Fruit fly (Drosophila melanogaster) whole organism, pupa: ENCODE measurements around the gene tst.
A peak's percentile ranks its signal among the peaks of the same experiment; 100 is the strongest.

ENCODE experiments used
- CG10348 ChIP-seq: fragments of 200-800 bp; sonication (Bioruptor generic); IDR thresholded peaks from 2 replicates; pipeline ENCODE4 v1.3.6; 2022; ENCODE audit warnings: missing biosample characterization, missing genetic modification characterization
- CG12605 ChIP-seq: fragments of 200-800 bp; sonication (Bioruptor generic); IDR thresholded peaks from 2 replicates; pipeline ENCODE4 v1.3.6; 2022; ENCODE audit warnings: missing biosample characterization, missing genetic modification characterization
- CG13204 ChIP-seq: fragments of 200-800 bp; sonication (Bioruptor generic); optimal IDR thresholded peaks from 2 replicates; lab custom pipeline; 2018; ENCODE audit warnings: missing biosample characterization, mild to moderate bottlenecking, missing genetic modification characterization, moderate library complexity
- CG14655 ChIP-seq: fragments of 200-800 bp; sonication (Bioruptor generic); optimal IDR thresholded peaks from 3 replicates; lab custom pipeline; 2017; ENCODE audit warnings: mild to moderate bottlenecking, missing biosample characterization, missing genetic modification reagents, missing genetic modification characterization
- CG15710 ChIP-seq: fragments of 200-800 bp; sonication (Bioruptor generic); optimal IDR thresholded peaks from 2 replicates; lab custom pipeline; 2018; ENCODE audit warnings: missing biosample characterization, mild to moderate bottlenecking, missing genetic modification characterization, moderate library complexity
- CG17806 ChIP-seq: fragments of 200-800 bp; sonication (Bioruptor generic); optimal IDR thresholded peaks from 2 replicates; lab custom pipeline; 2018; ENCODE audit warnings: missing biosample characterization, mild to moderate bottlenecking, missing genetic modification characterization, moderate library complexity
- CG32121 ChIP-seq: fragments of 200-800 bp; sonication (Bioruptor generic); IDR thresholded peaks from 2 replicates; pipeline ENCODE4 v1.3.6; 2022; ENCODE audit warnings: missing biosample characterization, missing genetic modification characterization
- CG34367 ChIP-seq: fragments of 200-800 bp; sonication (Bioruptor generic); optimal IDR thresholded peaks from 2 replicates; lab custom pipeline; 2018; ENCODE audit warnings: missing biosample characterization, mild to moderate bottlenecking, missing genetic modification characterization
- CG4496 ChIP-seq: fragments of 200-800 bp; sonication (Bioruptor generic); IDR thresholded peaks from 3 replicates; pipeline ENCODE4 v1.3.6; 2022; ENCODE audit warnings: missing biosample characterization, missing genetic modification characterization
- CG8159 ChIP-seq: fragments of 200-800 bp; sonication (Bioruptor generic); optimal IDR thresholded peaks from 3 replicates; lab custom pipeline; 2018; ENCODE audit warnings: missing biosample characterization, mild to moderate bottlenecking, missing genetic modification characterization, moderate library complexity
- CG8301 ChIP-seq: fragments of 200-800 bp; sonication (Bioruptor generic); optimal IDR thresholded peaks from 2 replicates; lab custom pipeline; 2018; ENCODE audit warnings: missing biosample characterization, mild to moderate bottlenecking, missing genetic modification characterization
- CG9948 ChIP-seq: fragments of 200-800 bp; sonication (Bioruptor generic); optimal IDR thresholded peaks from 2 replicates; lab custom pipeline; 2018; ENCODE audit warnings: missing biosample characterization, mild to moderate bottlenecking, missing genetic modification characterization, moderate library complexity
- D1 ChIP-seq: fragments of 200-800 bp; sonication (Bioruptor generic); optimal IDR thresholded peaks from 2 replicates; lab custom pipeline; 2018; ENCODE audit warnings: missing biosample characterization, mild to moderate bottlenecking, missing genetic modification characterization, moderate library complexity
- EcR ChIP-seq: fragments of 200-800 bp; sonication (Bioruptor generic); optimal IDR thresholded peaks from 3 replicates; lab custom pipeline; 2019; ENCODE audit warnings: missing biosample characterization, missing genetic modification characterization, mild to moderate bottlenecking, moderate library complexity, missing genetic modification reagents
- Ets98B ChIP-seq: fragments of 200-800 bp; sonication (Bioruptor generic); IDR thresholded peaks from 2 replicates; pipeline ENCODE4 v1.3.6; 2022; ENCODE audit warnings: missing biosample characterization, missing genetic modification characterization
- Pif1A ChIP-seq: fragments of 200-800 bp; sonication (Bioruptor generic); optimal IDR thresholded peaks from 3 replicates; lab custom pipeline; 2016; ENCODE audit warnings: missing biosample characterization, missing genetic modification characterization
- Pif1B ChIP-seq: fragments of 200-800 bp; sonication (Bioruptor generic); optimal IDR thresholded peaks from 3 replicates; lab custom pipeline; 2016; ENCODE audit warnings: missing biosample characterization, missing genetic modification characterization
- Snoo ChIP-seq: fragments of 200-800 bp; sonication (Bioruptor generic); optimal IDR thresholded peaks from 3 replicates; lab custom pipeline; 2017; ENCODE audit warnings: missing biosample characterization, mild to moderate bottlenecking, missing genetic modification characterization, inconsistent platforms
- fd96Ca ChIP-seq: fragments of 200-800 bp; sonication (Bioruptor generic); IDR thresholded peaks from 3 replicates; pipeline ENCODE4 v1.3.6; 2022; ENCODE audit warnings: missing biosample characterization, missing genetic modification characterization
- gl ChIP-seq: fragments of 200-800 bp; sonication (Bioruptor generic); optimal IDR thresholded peaks from 2 replicates; lab custom pipeline; 2018; ENCODE audit warnings: missing biosample characterization, mild to moderate bottlenecking, missing genetic modification characterization
- rn ChIP-seq: fragments of 200-800 bp; sonication (Bioruptor generic); IDR thresholded peaks from 2 replicates; pipeline ENCODE4 v1.3.6; 2022; ENCODE audit warnings: missing biosample characterization, missing genetic modification characterization

Gene tst

DNA sequence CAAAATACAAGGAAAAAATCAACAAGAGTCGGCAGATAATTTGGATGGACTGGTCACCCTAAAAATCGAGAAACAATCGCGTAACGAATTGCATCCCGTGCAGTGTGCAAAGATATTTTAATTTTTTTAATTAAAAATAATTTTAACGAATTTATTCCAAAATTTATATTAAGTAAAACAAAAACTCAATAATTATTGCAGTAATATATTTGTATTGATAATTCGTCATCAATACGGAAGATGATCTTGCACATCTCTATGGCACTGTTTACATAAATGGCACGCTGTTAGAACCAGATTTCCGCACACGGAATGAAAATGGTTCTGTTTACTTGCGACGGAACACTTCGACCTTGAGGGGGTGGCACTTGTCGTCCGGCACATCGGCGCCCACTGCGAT is at the start of gene tst:
TSS of gene tst (minus strand) at position 52 of the 400 bp plus-strand sequence.
- peak; percentile 91 for TF ChIP-seq CG14655
- peak; percentile 95 for TF ChIP-seq Ets98B
- TF ChIP-seq D1 (tag; lab: Kevin White, UChicago) = no peak
- TF ChIP-seq CG8301 (tag; lab: Kevin White, UChicago) = peak; percentile 82
- TF ChIP-seq rn (GFP tag; lab: Robert Waterston, UW) = peak; percentile 95
- TF ChIP-seq fd96Ca (GFP tag; lab: Robert Waterston, UW) = peak; percentile 94
- peak; percentile 94 for TF ChIP-seq CG4496 (GFP tag; lab: Robert Waterston, UW)
- TF ChIP-seq Pif1B (GFP tag; lab: Kevin White, UChicago) = no peak
- TF ChIP-seq CG15710 (tag; lab: Kevin White, UChicago) = peak; percentile 89
- no peak for TF ChIP-seq CG13204
- TF ChIP-seq CG10348 (GFP tag; lab: Robert Waterston, UW) = peak; percentile 76
- TF ChIP-seq gl (tag; lab: Kevin White, UChicago) = peak; percentile 49
- TF ChIP-seq CG12605 (GFP tag; lab: Robert Waterston, UW) = peak; percentile 84
- TF ChIP-seq CG17806 = peak; percentile 89
- peak; percentile 80 for TF ChIP-seq CG34367
- TF ChIP-seq CG32121 = peak; percentile 95
- no peak for TF ChIP-seq EcR (GFP tag; lab: Kevin White, UChicago)
- TF ChIP-seq CG9948 (tag; lab: Kevin White, UChicago) = peak; percentile 87
- TF ChIP-seq CG8159 = peak; percentile 87
- TF ChIP-seq Pif1A (GFP tag; lab: Kevin White, UChicago) = no peak
- TF ChIP-seq Snoo (tag; lab: Kevin White, UChicago) = peak; percentile 87

DNA sequence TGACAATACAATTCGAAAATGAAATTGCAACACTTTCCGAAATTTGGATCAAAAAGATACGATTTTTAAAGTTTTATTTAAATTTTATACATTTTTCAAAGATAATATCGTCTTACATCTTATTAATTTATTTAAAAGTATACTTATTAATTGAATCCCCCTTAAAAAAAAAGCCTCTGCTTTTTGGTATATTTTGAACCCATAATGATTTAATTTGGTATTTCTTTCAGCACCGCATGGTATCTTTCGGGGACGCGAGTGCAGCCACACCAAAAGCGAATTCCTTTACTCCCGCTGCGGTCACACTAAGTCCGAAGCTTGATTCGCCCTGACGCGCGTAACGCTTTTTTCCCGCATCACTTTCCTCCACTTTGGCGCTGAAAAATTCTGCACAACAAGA is 47.6 kb upstream of the tst start:
- TF ChIP-seq D1 (tag; lab: Kevin White, UChicago) = no peak
- no peak for TF ChIP-seq CG14655
- TF ChIP-seq CG32121 = peak; percentile 20; the same call in 1 of the 2 replicates
- peak; percentile 24; the same call in 1 of the 3 replicates for TF ChIP-seq CG4496 (GFP tag; lab: Robert Waterston, UW)
- TF ChIP-seq Pif1B (GFP tag; lab: Kevin White, UChicago) = no peak
- no peak for TF ChIP-seq Snoo (tag; lab: Kevin White, UChicago)
- no peak for TF ChIP-seq CG15710 (tag; lab: Kevin White, UChicago)
- no peak for TF ChIP-seq CG8159
- no peak for TF ChIP-seq CG10348 (GFP tag; lab: Robert Waterston, UW)
- no peak for TF ChIP-seq CG12605 (GFP tag; lab: Robert Waterston, UW)
- TF ChIP-seq rn (GFP tag; lab: Robert Waterston, UW) = no peak
- TF ChIP-seq CG9948 (tag; lab: Kevin White, UChicago) = peak; percentile 9
- TF ChIP-seq Ets98B = no peak
- TF ChIP-seq fd96Ca (GFP tag; lab: Robert Waterston, UW) = no peak
- TF ChIP-seq CG34367 = no peak
- TF ChIP-seq CG17806 = no peak
- no peak for TF ChIP-seq EcR (GFP tag; lab: Kevin White, UChicago)
- no peak for TF ChIP-seq CG8301 (tag; lab: Kevin White, UChicago)
- TF ChIP-seq gl (tag; lab: Kevin White, UChicago) = no peak
- TF ChIP-seq CG13204 = no peak
- no peak for TF ChIP-seq Pif1A (GFP tag; lab: Kevin White, UChicago)
- TF ChIP-seq, all 21 proteins: peak for 3

DNA sequence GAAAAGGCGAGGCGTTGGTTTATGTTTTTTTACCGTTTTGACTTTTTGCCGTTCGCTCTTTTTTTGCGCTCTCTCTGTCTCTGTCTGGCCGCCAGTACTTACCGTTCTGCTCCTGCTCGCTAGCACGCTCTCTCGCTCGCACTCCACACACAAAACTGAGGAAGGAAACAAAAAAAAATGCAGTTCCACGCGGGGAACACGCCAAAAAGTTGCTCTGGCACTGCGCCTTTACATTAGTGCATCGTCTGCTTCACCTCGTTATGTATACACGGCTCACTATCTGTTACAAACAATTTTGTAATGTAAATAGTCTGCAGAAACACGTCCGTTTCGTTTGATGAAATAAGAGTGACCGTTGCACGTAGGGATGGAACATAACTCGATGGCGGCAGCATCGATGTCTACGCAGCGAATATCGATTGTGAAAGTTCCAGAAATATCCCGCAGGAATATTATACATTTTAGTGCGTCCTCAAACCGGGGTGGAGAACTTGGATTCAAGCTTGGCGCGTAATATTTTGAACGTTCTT is 46.3 kb upstream of the tst start, which contains the start of the genes CG33111 and eIF4G2:
TSS of gene CG33111 (minus strand) at position 359 of the 530 bp plus-strand sequence.
TSS of gene eIF4G2 (minus strand) at position 359 of the 530 bp plus-strand sequence.
- TF ChIP-seq CG8159 (peak; percentile 42), gl (tag; lab: Kevin White, UChicago) (peak; percentile 40), CG13204 (peak; percentile 31), CG14655 (no peak), CG34367 (peak; percentile 48), EcR (GFP tag; lab: Kevin White, UChicago) (peak; percentile 33), Pif1A (GFP tag; lab: Kevin White, UChicago) (no peak), CG8301 (tag; lab: Kevin White, UChicago) (peak; percentile 47), Snoo (tag; lab: Kevin White, UChicago) (peak; percentile 31), CG17806 (peak; percentile 30), CG9948 (tag; lab: Kevin White, UChicago) (peak; percentile 27), CG32121 (0 out of 2 replicates have a peak, but pooled peaks have one; percentile 9), rn (GFP tag; lab: Robert Waterston, UW) (no peak), CG12605 (GFP tag; lab: Robert Waterston, UW) (peak; percentile 40; the same call in 1 of the 2 replicates), Ets98B (0 out of 2 replicates have a peak, but pooled peaks have one; percentile 25), D1 (tag; lab: Kevin White, UChicago) (no peak), CG4496 (GFP tag; lab: Robert Waterston, UW) (peak; percentile 63; the same call in 2 of the 3 replicates), CG10348 (GFP tag; lab: Robert Waterston, UW) (no peak), CG15710 (tag; lab: Kevin White, UChicago) (peak; percentile 30), Pif1B (GFP tag; lab: Kevin White, UChicago) (no peak), fd96Ca (GFP tag; lab: Robert Waterston, UW) (0 out of 3 replicates have a peak, but pooled peaks have one; percentile 8)

DNA sequence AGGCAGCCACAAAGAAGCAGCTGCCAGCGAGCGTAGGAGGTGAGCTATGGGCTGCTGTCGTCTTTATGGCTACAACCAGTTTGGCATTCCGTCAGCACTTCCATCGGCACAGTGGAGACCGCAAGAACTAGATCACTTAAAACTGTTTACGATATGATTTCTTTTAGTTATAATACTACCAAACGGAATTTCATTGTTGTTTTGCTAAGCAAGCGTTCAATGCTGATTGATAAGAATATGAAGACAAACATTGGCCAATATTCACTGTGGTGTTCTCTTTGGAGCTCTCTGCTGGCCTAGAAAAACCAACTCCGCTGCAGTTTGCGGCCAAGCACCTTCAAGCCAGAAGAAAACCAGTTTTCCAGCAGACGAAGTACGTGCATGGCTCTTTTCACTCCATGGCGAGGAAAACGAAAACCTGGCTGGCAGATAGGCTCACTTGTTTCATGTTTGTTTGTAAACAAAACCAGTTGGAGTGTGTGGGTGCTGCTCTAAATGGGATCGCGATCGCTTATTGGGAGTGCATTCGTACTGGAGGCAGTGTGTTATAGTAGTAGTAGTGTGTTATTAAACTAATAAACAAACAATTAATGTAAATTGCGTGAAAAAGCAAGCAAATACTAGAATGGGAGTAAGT is 45.0 kb upstream of the tst start:
- TF ChIP-seq CG14655 (no peak), CG13204 (no peak), EcR (GFP tag; lab: Kevin White, UChicago) (peak; percentile 92), CG8301 (tag; lab: Kevin White, UChicago) (no peak), CG15710 (tag; lab: Kevin White, UChicago) (peak; percentile 62), CG12605 (GFP tag; lab: Robert Waterston, UW) (no peak; the same call in 1 of the 2 replicates), Pif1A (GFP tag; lab: Kevin White, UChicago) (no peak), Pif1B (GFP tag; lab: Kevin White, UChicago) (no peak), CG17806 (no peak), CG4496 (GFP tag; lab: Robert Waterston, UW) (peak; percentile 86; the same call in 2 of the 3 replicates), CG8159 (no peak), fd96Ca (GFP tag; lab: Robert Waterston, UW) (peak; percentile 88), rn (GFP tag; lab: Robert Waterston, UW) (peak; percentile 53; the same call in 1 of the 2 replicates), Snoo (tag; lab: Kevin White, UChicago) (no peak), CG32121 (peak; percentile 83), D1 (tag; lab: Kevin White, UChicago) (no peak), gl (tag; lab: Kevin White, UChicago) (no peak), CG9948 (tag; lab: Kevin White, UChicago) (no peak), Ets98B (peak; percentile 78), CG10348 (GFP tag; lab: Robert Waterston, UW) (peak; percentile 58), CG34367 (no peak)
- TF ChIP-seq, all 21 proteins: peak for 8
